Worm (Caenorhabditis elegans): ENCODE measurements around the gene F59E12.9.

DNA sequence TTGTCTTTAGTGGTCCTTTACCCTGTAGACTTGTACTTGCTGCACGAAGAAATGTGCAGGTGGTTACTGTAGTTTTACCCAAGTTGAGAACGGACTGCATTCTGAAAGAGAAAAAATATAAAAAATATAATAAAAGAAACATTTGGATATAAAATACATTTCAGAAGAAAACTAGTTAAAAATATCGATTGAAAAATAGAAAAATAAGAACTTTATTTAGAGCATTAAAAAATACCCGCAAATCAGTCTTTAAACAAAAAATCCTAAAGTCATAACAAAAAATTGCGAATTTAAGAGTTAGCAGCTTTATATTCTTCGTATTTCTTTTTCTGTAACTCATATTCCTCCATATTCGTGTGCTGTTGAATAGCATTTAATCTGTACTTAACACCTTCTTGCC is 22.0 kb upstream of the F59E12.9 start, which contains the start of gene C25H3.7:
- no peak for TF ChIP-seq unc-62 (GFP tag; optimal IDR thresholded peaks at IDR 0.05)
- no peak for TF ChIP-seq nhr-23 (tag; optimal IDR thresholded peaks at IDR 0.05)
- TF ChIP-seq nhr-77 (tag; optimal IDR thresholded peaks at IDR 0.05): no peak
- no peak for TF ChIP-seq nhr-11 (tag; optimal IDR thresholded peaks at IDR 0.05)
- no peak for TF ChIP-seq ztf-4 (tag; optimal IDR thresholded peaks at IDR 0.05)
- TF ChIP-seq aly-2 (tag; optimal IDR thresholded peaks at IDR 0.05): no peak
- TF ChIP-seq lin-39 (tag; optimal IDR thresholded peaks at IDR 0.05): no peak
- no peak for TF ChIP-seq unc-39 (tag; optimal IDR thresholded peaks at IDR 0.05)
- no peak for TF ChIP-seq egl-27 (tag; optimal IDR thresholded peaks at IDR 0.05)
- TF ChIP-seq hmg-11 (tag; optimal IDR thresholded peaks at IDR 0.05): no peak
- no peak for TF ChIP-seq R02D3.7 (tag; optimal IDR thresholded peaks at IDR 0.05)
- TF ChIP-seq elt-1 (tag; optimal IDR thresholded peaks at IDR 0.05): no peak
- no peak for TF ChIP-seq nhr-237 (tag; optimal IDR thresholded peaks at IDR 0.05)
- no peak for TF ChIP-seq elt-3 (tag; optimal IDR thresholded peaks at IDR 0.05)

Data from whole organism, L3 larva.